Fruit fly (Drosophila melanogaster) whole organism, embryonic: ENCODE results near the gene CG2124.

ENCODE experiments used
- Aef1 ChIP-seq: fragments of 200-800 bp; sonication (Bioruptor generic); IDR thresholded peaks from 3 replicates; pipeline ENCODE4 v1.3.6; 2022; ENCODE audit warnings: missing biosample characterization, missing genetic modification characterization
- B-H1 ChIP-seq: fragments of 200-800 bp; sonication (Bioruptor generic); IDR thresholded peaks from 3 replicates; pipeline ENCODE4 v1.3.6; 2022; ENCODE audit warnings: missing biosample characterization, missing genetic modification characterization
- CG10321 ChIP-seq: fragments of 200-800 bp; sonication (Bioruptor generic); IDR thresholded peaks from 2 replicates; pipeline ENCODE4 v1.3.6; 2022; ENCODE audit warnings: missing biosample characterization, missing genetic modification characterization
- CG10543 ChIP-seq: fragments of 200-800 bp; sonication (Bioruptor generic); optimal IDR thresholded peaks from 3 replicates; lab custom pipeline; 2017; ENCODE audit warnings: missing biosample characterization, mild to moderate bottlenecking, missing genetic modification characterization, moderate library complexity
- CG10565 ChIP-seq: fragments of 200-800 bp; sonication (Bioruptor generic); optimal IDR thresholded peaks from 3 replicates; lab custom pipeline; 2016; ENCODE audit warnings: missing biosample characterization, mild to moderate bottlenecking, missing genetic modification characterization
- CG11247 ChIP-seq: fragments of 200-800 bp; sonication (Bioruptor generic); IDR thresholded peaks from 2 replicates; pipeline ENCODE4 v1.3.6; 2022; ENCODE audit warnings: missing biosample characterization, missing genetic modification characterization
- CG12155 ChIP-seq: fragments of 200-800 bp; sonication (Bioruptor generic); optimal IDR thresholded peaks from 3 replicates; lab custom pipeline; 2016; ENCODE audit warnings: missing biosample characterization, missing genetic modification characterization
- CG12391 ChIP-seq: fragments of 200-800 bp; sonication (Bioruptor generic); optimal IDR thresholded peaks from 3 replicates; lab custom pipeline; 2018; ENCODE audit warnings: missing biosample characterization, mild to moderate bottlenecking, missing genetic modification characterization, moderate library complexity
- CG13424 ChIP-seq: fragments of 200-800 bp; sonication (Bioruptor generic); optimal IDR thresholded peaks from 2 replicates; lab custom pipeline; 2019; ENCODE audit warnings: missing biosample characterization, mild to moderate bottlenecking, missing genetic modification characterization, moderate library complexity
- CG14050 ChIP-seq: fragments of 200-800 bp; sonication (Bioruptor generic); IDR thresholded peaks from 3 replicates; pipeline ENCODE4 v1.3.6; 2022; ENCODE audit warnings: missing biosample characterization, missing genetic modification characterization
- CG1529 ChIP-seq: fragments of 200-800 bp; sonication (Bioruptor generic); optimal IDR thresholded peaks from 3 replicates; lab custom pipeline; 2018; ENCODE audit warnings: missing biosample characterization, missing genetic modification characterization
- CG17612 ChIP-seq: fragments of 200-800 bp; sonication (Bioruptor generic); IDR thresholded peaks from 2 replicates; pipeline ENCODE4 v1.3.6; 2022; ENCODE audit warnings: missing biosample characterization, missing genetic modification characterization
- CG1832 ChIP-seq: fragments of 200-800 bp; sonication (Bioruptor generic); optimal IDR thresholded peaks from 2 replicates; lab custom pipeline; 2017; ENCODE audit warnings: missing biosample characterization, mild to moderate bottlenecking, missing genetic modification characterization, inconsistent platforms
- CG31224 ChIP-seq: fragments of 200-800 bp; sonication (Bioruptor generic); IDR thresholded peaks from 2 replicates; pipeline ENCODE4 v1.3.6; 2022; ENCODE audit warnings: missing biosample characterization, missing genetic modification characterization
- CG32767 ChIP-seq: fragments of 200-800 bp; sonication (Bioruptor generic); IDR thresholded peaks from 2 replicates; pipeline ENCODE4 v1.3.6; 2022; ENCODE audit warnings: missing biosample characterization, missing genetic modification characterization
- CG43689 ChIP-seq: fragments of 200-800 bp; sonication (Bioruptor generic); IDR thresholded peaks from 2 replicates; pipeline ENCODE4 v1.3.6; 2022; ENCODE audit warnings: missing biosample characterization, missing genetic modification characterization
- CG4404 ChIP-seq: fragments of 200-800 bp; sonication (Bioruptor generic); IDR thresholded peaks from 2 replicates; pipeline ENCODE4 v1.3.6; 2022; ENCODE audit warnings: missing biosample characterization, missing genetic modification characterization
- CG4707 ChIP-seq: fragments of 200-800 bp; sonication (Bioruptor generic); optimal IDR thresholded peaks from 2 replicates; lab custom pipeline; 2018; ENCODE audit warnings: missing biosample characterization, mild to moderate bottlenecking, missing genetic modification characterization, moderate library complexity
- Dad ChIP-seq: fragments of 200-800 bp; sonication (Bioruptor generic); optimal IDR thresholded peaks from 3 replicates; lab custom pipeline; 2016; ENCODE audit warnings: missing biosample characterization, missing genetic modification characterization
- Dbx ChIP-seq: fragments of 200-800 bp; sonication (Bioruptor generic); IDR thresholded peaks from 3 replicates; pipeline ENCODE4 v1.3.6; 2022; ENCODE audit warnings: missing biosample characterization, missing genetic modification characterization
- E2f2 ChIP-seq: fragments of 200-800 bp; sonication (Bioruptor generic); IDR thresholded peaks from 2 replicates; pipeline ENCODE4 v1.3.6; 2022; ENCODE audit warnings: missing biosample characterization, missing genetic modification characterization
- Hand ChIP-seq: fragments of 200-800 bp; sonication (Bioruptor generic); optimal IDR thresholded peaks from 2 replicates; lab custom pipeline; 2017; ENCODE audit warnings: mild to moderate bottlenecking, missing biosample characterization, missing genetic modification reagents, missing genetic modification characterization
- HmgZ ChIP-seq: fragments of 200-800 bp; sonication (Bioruptor generic); optimal IDR thresholded peaks from 2 replicates; lab custom pipeline; 2018; ENCODE audit warnings: missing biosample characterization, mild to moderate bottlenecking, missing genetic modification characterization
- Lim3 ChIP-seq: fragments of 200-800 bp; sonication (Bioruptor generic); IDR thresholded peaks from 2 replicates; pipeline ENCODE4 v1.3.6; 2022; ENCODE audit warnings: missing biosample characterization, missing genetic modification characterization
- Med ChIP-seq: fragments of 200-800 bp; sonication (Bioruptor generic); peaks from one replicate; lab custom pipeline; 2016; ENCODE audit warnings: missing biosample characterization, missing genetic modification characterization, mild to moderate bottlenecking, inconsistent platforms, moderate library complexity
- Meics ChIP-seq: fragments of 200-800 bp; sonication (Bioruptor generic); optimal IDR thresholded peaks from 2 replicates; lab custom pipeline; 2017; ENCODE audit warnings: missing biosample characterization, mild to moderate bottlenecking, missing genetic modification characterization
- NFAT ChIP-seq: fragments of 200-800 bp; sonication (Bioruptor generic); IDR thresholded peaks from 2 replicates; pipeline ENCODE4 v1.3.6; 2022; ENCODE audit warnings: missing biosample characterization, missing genetic modification characterization
- PHDP ChIP-seq: fragments of 200-800 bp; sonication (Bioruptor generic); optimal IDR thresholded peaks from 3 replicates; lab custom pipeline; 2018; ENCODE audit warnings: missing biosample characterization, mild to moderate bottlenecking, missing genetic modification characterization, moderate library complexity
- Ravus ChIP-seq: fragments of 200-800 bp; sonication (Bioruptor generic); IDR thresholded peaks from 2 replicates; pipeline ENCODE4 v1.3.6; 2022; ENCODE audit warnings: missing biosample characterization, missing genetic modification characterization
- Stat92E ChIP-seq, 3 experiments: fragments of >200 bp in 2 of 3; fragments of 200-800 bp in 1 of 3; sonication (Bioruptor generic) in 1 of 3; optimal IDR thresholded peaks; 2 replicates each; lab custom pipeline; 2017 to 2019; ENCODE audit warnings: missing biosample characterization in 3 of 3, missing genetic modification characterization in 3 of 3, mild to moderate bottlenecking in 1 of 3, moderate library complexity in 1 of 3
- cad ChIP-seq: fragments of >200 bp; optimal IDR thresholded peaks from 2 replicates; lab custom pipeline; 2017; ENCODE audit warnings: missing biosample characterization, missing genetic modification characterization
- cg ChIP-seq: fragments of 200-800 bp; sonication (Bioruptor generic); optimal IDR thresholded peaks from 3 replicates; lab custom pipeline; 2019; ENCODE audit warnings: missing biosample characterization, mild to moderate bottlenecking, missing genetic modification characterization, moderate library complexity
- crc ChIP-seq: fragments of 200-800 bp; sonication (Bioruptor generic); optimal IDR thresholded peaks from 2 replicates; lab custom pipeline; 2016; ENCODE audit warnings: missing biosample characterization, missing genetic modification characterization
- dan ChIP-seq: fragments of 200-800 bp; sonication (Bioruptor generic); IDR thresholded peaks from 2 replicates; pipeline ENCODE4 v1.3.6; 2022; ENCODE audit warnings: missing biosample characterization, missing genetic modification characterization
- ewg ChIP-seq: fragments of 200-800 bp; sonication (Bioruptor generic); optimal IDR thresholded peaks from 3 replicates; lab custom pipeline; 2017; ENCODE audit warnings: mild to moderate bottlenecking, missing biosample characterization, missing genetic modification reagents, missing genetic modification characterization
- fd3F ChIP-seq: fragments of 200-800 bp; sonication (Bioruptor generic); optimal IDR thresholded peaks from 2 replicates; lab custom pipeline; 2018; ENCODE audit warnings: missing biosample characterization, mild to moderate bottlenecking, missing genetic modification characterization, moderate library complexity
- jing ChIP-seq: fragments of 200-800 bp; sonication (Bioruptor generic); optimal IDR thresholded peaks from 2 replicates; lab custom pipeline; 2018; ENCODE audit warnings: missing biosample characterization, mild to moderate bottlenecking, missing genetic modification characterization
- kah ChIP-seq: fragments of 200-800 bp; sonication (Bioruptor generic); optimal IDR thresholded peaks from 2 replicates; lab custom pipeline; 2018; ENCODE audit warnings: missing biosample characterization, mild to moderate bottlenecking, missing genetic modification characterization
- lilli ChIP-seq: fragments of 200-800 bp; sonication (Bioruptor generic); optimal IDR thresholded peaks from 3 replicates; lab custom pipeline; 2016; ENCODE audit warnings: missing biosample characterization, missing genetic modification characterization
- lola ChIP-seq, 3 experiments: fragments of >200 bp in 2 of 3; fragments of 200-800 bp in 1 of 3; sonication (Bioruptor generic) in 1 of 3; optimal IDR thresholded peaks; 2 replicates each; lab custom pipeline; 2017 to 2019; ENCODE audit warnings: missing biosample characterization in 3 of 3, missing genetic modification characterization in 3 of 3, mild to moderate bottlenecking in 1 of 3, moderate library complexity in 1 of 3
- mirr ChIP-seq: fragments of 200-800 bp; sonication (Bioruptor generic); optimal IDR thresholded peaks from 3 replicates; lab custom pipeline; 2018; ENCODE audit warnings: missing biosample characterization, mild to moderate bottlenecking, missing genetic modification characterization
- nerfin-1 ChIP-seq: fragments of 200-800 bp; sonication (Bioruptor generic); optimal IDR thresholded peaks from 3 replicates; lab custom pipeline; 2019; ENCODE audit warnings: missing biosample characterization, mild to moderate bottlenecking, missing genetic modification characterization, moderate library complexity
- nerfin-2 ChIP-seq: fragments of 200-800 bp; sonication (Bioruptor generic); IDR thresholded peaks from 2 replicates; pipeline ENCODE4 v1.3.6; 2022; ENCODE audit warnings: missing biosample characterization, missing genetic modification characterization; ENCODE audit not compliant: partially characterized antibody
- pb ChIP-seq: fragments of 200-800 bp; sonication (Bioruptor generic); optimal IDR thresholded peaks from 3 replicates; lab custom pipeline; 2016; ENCODE audit warnings: missing biosample characterization, missing genetic modification characterization
- ro ChIP-seq: fragments of 200-800 bp; sonication (Bioruptor generic); IDR thresholded peaks from 2 replicates; pipeline ENCODE4 v1.3.6; 2022; ENCODE audit warnings: missing biosample characterization, missing genetic modification characterization
- seq ChIP-seq: fragments of 200-800 bp; sonication (Bioruptor generic); IDR thresholded peaks from 2 replicates; pipeline ENCODE4 v1.3.6; 2022; ENCODE audit warnings: missing biosample characterization, missing genetic modification characterization
- shn ChIP-seq: fragments of 200-800 bp; sonication (Bioruptor generic); optimal IDR thresholded peaks from 3 replicates; lab custom pipeline; 2016; ENCODE audit warnings: missing biosample characterization, missing genetic modification characterization
- toy ChIP-seq: fragments of 200-800 bp; sonication (Bioruptor generic); IDR thresholded peaks from 2 replicates; pipeline ENCODE4 v1.3.6; 2022; ENCODE audit warnings: missing biosample characterization, missing genetic modification characterization
- unc-4 ChIP-seq: fragments of 200-800 bp; sonication (Bioruptor generic); IDR thresholded peaks from 2 replicates; pipeline ENCODE4 v1.3.6; 2022; ENCODE audit warnings: missing biosample characterization, missing genetic modification characterization; ENCODE audit not compliant: partially characterized antibody
- unpg ChIP-seq: fragments of 200-800 bp; sonication (Bioruptor generic); optimal IDR thresholded peaks from 3 replicates; lab custom pipeline; 2018; ENCODE audit warnings: missing biosample characterization, mild to moderate bottlenecking, missing genetic modification characterization, moderate library complexity

The CG2124 gene

dm6 chrX:10621202-10621990 lies 25.5 kb downstream of the CG2124 start (continued):
- TF ChIP-seq fd3F (no peak), cg (peak; percentile 55), Ravus (GFP tag; lab: Robert Waterston, UW) (no peak), CG31224 (GFP tag; lab: Robert Waterston, UW) (no peak), ro (no peak), NFAT (GFP tag; lab: Robert Waterston, UW) (peak; percentile 17; the same call in 1 of the 2 replicates), Lim3 (GFP tag; lab: Robert Waterston, UW) (no peak), CG14050 (GFP tag; lab: Robert Waterston, UW) (no peak), pb (GFP tag; lab: Kevin White, UChicago) (no peak), toy (GFP tag; lab: Robert Waterston, UW) (no peak), CG1529 (no peak), jing (GFP tag; lab: Kevin White, UChicago) (no peak), CG4707 (GFP tag; lab: Kevin White, UChicago) (no peak), unc-4 (GFP tag; lab: Robert Waterston, UW) (0 out of 2 replicates have a peak, but pooled peaks have one; percentile 14), CG11247 (GFP tag; lab: Robert Waterston, UW) (no peak), CG10565 (GFP tag; lab: Kevin White, UChicago) (no peak), unpg (GFP tag; lab: Kevin White, UChicago) (no peak), Med (GFP tag; lab: Kevin White, UChicago) (peak; percentile 53), CG10321 (GFP tag; lab: Robert Waterston, UW) (no peak), crc (no peak), lilli (GFP tag; lab: Kevin White, UChicago) (no peak), kah (GFP tag; lab: Kevin White, UChicago) (no peak), B-H1 (GFP tag; lab: Robert Waterston, UW) (no peak), lola (GFP tag; optimal IDR thresholded peaks at IDR 0.05; lab: Kevin White, UChicago) (no peak), Stat92E (GFP tag; optimal IDR thresholded peaks at IDR 0.05; lab: Kevin White, UChicago) (no peak), Aef1 (GFP tag; lab: Robert Waterston, UW) (no peak), CG17612 (GFP tag; lab: Robert Waterston, UW) (no peak), Hand (GFP tag; lab: Kevin White, UChicago) (no peak), cad (GFP tag; lab: Kevin White, UChicago) (no peak), CG32767 (no peak), mirr (GFP tag; lab: Kevin White, UChicago) (no peak), Dad (GFP tag; lab: Kevin White, UChicago) (no peak), seq (GFP tag; lab: Robert Waterston, UW) (0 out of 2 replicates have a peak, but pooled peaks have one; percentile 27), shn (GFP tag; lab: Kevin White, UChicago) (no peak), PHDP (tag; lab: Kevin White, UChicago) (no peak), CG12391 (tag; lab: Kevin White, UChicago) (no peak), CG43689 (GFP tag; lab: Robert Waterston, UW) (no peak), nerfin-2 (GFP tag; lab: Robert Waterston, UW) (no peak), nerfin-1 (tag; lab: Kevin White, UChicago) (peak; percentile 9), dan (GFP tag; lab: Robert Waterston, UW) (no peak), Meics (GFP tag; lab: Kevin White, UChicago) (no peak), Dbx (GFP tag; lab: Robert Waterston, UW) (no peak), CG10543 (GFP tag; lab: Kevin White, UChicago) (no peak), CG1832 (no peak), ewg (GFP tag; lab: Kevin White, UChicago) (peak; percentile 95), E2f2 (no peak), CG12155 (peak; percentile 61), HmgZ (tag; lab: Kevin White, UChicago) (no peak), CG4404 (GFP tag; lab: Robert Waterston, UW) (no peak), CG13424 (no peak)
